Fruit fly (Drosophila melanogaster) whole organism, embryonic: ENCODE results near the gene Pph13.

Experiments
- Atf-2 ChIP-seq: fragments of 200-800 bp; sonication (Bioruptor generic); optimal IDR thresholded peaks from 2 replicates; lab custom pipeline; 2016; ENCODE audit warnings: missing biosample characterization, missing genetic modification characterization
- Blimp-1 ChIP-seq: fragments of 200-800 bp; sonication (Bioruptor generic); optimal IDR thresholded peaks from 3 replicates; lab custom pipeline; 2018; ENCODE audit warnings: missing biosample characterization, missing genetic modification characterization, mild to moderate bottlenecking, moderate library complexity, missing genetic modification reagents
- CG10147 ChIP-seq: fragments of 200-800 bp; sonication (Bioruptor generic); optimal IDR thresholded peaks from 2 replicates; lab custom pipeline; 2019; ENCODE audit warnings: missing biosample characterization, mild to moderate bottlenecking, missing genetic modification characterization, moderate library complexity
- CG10267 ChIP-seq: fragments of 200-800 bp; sonication (Bioruptor generic); optimal IDR thresholded peaks from 2 replicates; lab custom pipeline; 2018; ENCODE audit warnings: missing biosample characterization, mild to moderate bottlenecking, missing genetic modification characterization, moderate library complexity
- CG11085 ChIP-seq: fragments of 200-800 bp; sonication (Bioruptor generic); IDR thresholded peaks from 2 replicates; pipeline ENCODE4 v1.3.6; 2022; ENCODE audit warnings: missing biosample characterization, missing genetic modification characterization
- CG11504 ChIP-seq: fragments of 200-800 bp; sonication (Bioruptor generic); optimal IDR thresholded peaks from 3 replicates; lab custom pipeline; 2019; ENCODE audit warnings: missing biosample characterization, mild to moderate bottlenecking, missing genetic modification characterization, moderate library complexity
- CG11723 ChIP-seq: fragments of 200-800 bp; sonication (Bioruptor generic); optimal IDR thresholded peaks from 2 replicates; lab custom pipeline; 2017; ENCODE audit warnings: missing biosample characterization, mild to moderate bottlenecking, missing genetic modification characterization
- CG12236 ChIP-seq: fragments of 200-800 bp; sonication (Bioruptor generic); optimal IDR thresholded peaks from 2 replicates; lab custom pipeline; 2016; ENCODE audit warnings: missing biosample characterization, missing genetic modification characterization
- CG12299 ChIP-seq: fragments of 200-800 bp; sonication (Bioruptor generic); optimal IDR thresholded peaks from 2 replicates; lab custom pipeline; 2018; ENCODE audit warnings: missing biosample characterization, mild to moderate bottlenecking, missing genetic modification characterization
- CG12942 ChIP-seq: fragments of 200-800 bp; sonication (Bioruptor generic); optimal IDR thresholded peaks from 3 replicates; lab custom pipeline; 2016; ENCODE audit warnings: missing biosample characterization, missing genetic modification characterization
- CG15011 ChIP-seq: fragments of 200-800 bp; sonication (Bioruptor generic); optimal IDR thresholded peaks from 3 replicates; lab custom pipeline; 2018; ENCODE audit warnings: missing biosample characterization, mild to moderate bottlenecking, missing genetic modification characterization
- CG17802 ChIP-seq: fragments of 200-800 bp; sonication (Bioruptor generic); optimal IDR thresholded peaks from 2 replicates; lab custom pipeline; 2018; ENCODE audit warnings: missing biosample characterization, mild to moderate bottlenecking, missing genetic modification characterization, moderate library complexity
- CG2199 ChIP-seq: fragments of 200-800 bp; sonication (Bioruptor generic); IDR thresholded peaks from 3 replicates; pipeline ENCODE4 v1.3.6; 2022; ENCODE audit warnings: missing biosample characterization, missing genetic modification characterization
- CG5245 ChIP-seq: fragments of 200-800 bp; sonication (Bioruptor generic); optimal IDR thresholded peaks from 3 replicates; lab custom pipeline; 2016; ENCODE audit warnings: missing biosample characterization, missing genetic modification characterization
- CG7556 ChIP-seq: fragments of 200-800 bp; sonication (Bioruptor generic); optimal IDR thresholded peaks from 2 replicates; lab custom pipeline; 2017; ENCODE audit warnings: missing biosample characterization, mild to moderate bottlenecking, missing genetic modification characterization
- CG8281 ChIP-seq: fragments of 200-800 bp; sonication (Bioruptor generic); optimal IDR thresholded peaks from 2 replicates; lab custom pipeline; 2018; ENCODE audit warnings: missing biosample characterization, mild to moderate bottlenecking, missing genetic modification characterization, moderate library complexity
- CG8765 ChIP-seq: fragments of 200-800 bp; sonication (Bioruptor generic); IDR thresholded peaks from 2 replicates; pipeline ENCODE4 v1.3.6; 2022; ENCODE audit warnings: missing biosample characterization, missing genetic modification characterization
- CG9727 ChIP-seq: fragments of 200-800 bp; sonication (Bioruptor generic); optimal IDR thresholded peaks from 3 replicates; lab custom pipeline; 2017; ENCODE audit warnings: missing biosample characterization, mild to moderate bottlenecking, missing genetic modification characterization
- Dref ChIP-seq: fragments of 200-800 bp; sonication (Bioruptor generic); IDR thresholded peaks from 2 replicates; pipeline ENCODE4 v1.3.6; 2022; ENCODE audit warnings: missing biosample characterization, missing genetic modification characterization
- Eip74EF ChIP-seq, 2 experiments: fragments of 200-800 bp in 1 of 2; fragments of >200 bp in 1 of 2; sonication (Bioruptor generic) in 1 of 2; optimal IDR thresholded peaks; 2 replicates each; lab custom pipeline; 2017 to 2019; ENCODE audit warnings: missing biosample characterization in 2 of 2, missing genetic modification characterization in 2 of 2, mild to moderate bottlenecking in 1 of 2, moderate library complexity in 1 of 2
- Hand ChIP-seq: fragments of 200-800 bp; sonication (Bioruptor generic); optimal IDR thresholded peaks from 2 replicates; lab custom pipeline; 2017; ENCODE audit warnings: mild to moderate bottlenecking, missing biosample characterization, missing genetic modification reagents, missing genetic modification characterization
- Hr78 ChIP-seq, 2 experiments: fragments of 200-800 bp in 1 of 2; fragments of >200 bp in 1 of 2; sonication (Bioruptor generic) in 1 of 2; optimal IDR thresholded peaks; 2 replicates each; lab custom pipeline; 2017 to 2019; ENCODE audit warnings: missing biosample characterization in 2 of 2, missing genetic modification characterization in 2 of 2, mild to moderate bottlenecking in 1 of 2, moderate library complexity in 1 of 2
- Hsf ChIP-seq: fragments of 200-800 bp; sonication (Bioruptor generic); optimal IDR thresholded peaks from 3 replicates; lab custom pipeline; 2016; ENCODE audit warnings: missing biosample characterization, missing genetic modification characterization
- Kr ChIP-seq: fragments of 200-800 bp; sonication (Bioruptor generic); optimal IDR thresholded peaks from 2 replicates; lab custom pipeline; 2017; ENCODE audit warnings: missing biosample characterization, mild to moderate bottlenecking, missing genetic modification characterization
- Nf-YB ChIP-seq: fragments of 200-800 bp; sonication (Bioruptor generic); optimal IDR thresholded peaks from 3 replicates; lab custom pipeline; 2019; ENCODE audit warnings: missing biosample characterization, mild to moderate bottlenecking, missing genetic modification characterization, moderate library complexity
- Sry-β ChIP-seq: fragments of 200-800 bp; sonication (Bioruptor generic); optimal IDR thresholded peaks from 2 replicates; lab custom pipeline; 2018; ENCODE audit warnings: missing biosample characterization, mild to moderate bottlenecking, missing genetic modification characterization, moderate library complexity
- Stat92E ChIP-seq, 3 experiments: fragments of >200 bp in 2 of 3; fragments of 200-800 bp in 1 of 3; sonication (Bioruptor generic) in 1 of 3; optimal IDR thresholded peaks; 2 replicates each; lab custom pipeline; 2017 to 2019; ENCODE audit warnings: missing biosample characterization in 3 of 3, missing genetic modification characterization in 3 of 3, mild to moderate bottlenecking in 1 of 3, moderate library complexity in 1 of 3
- ab ChIP-seq: fragments of 200-800 bp; sonication (Bioruptor generic); optimal IDR thresholded peaks from 2 replicates; lab custom pipeline; 2016; ENCODE audit warnings: missing biosample characterization, missing genetic modification characterization
- bab2 ChIP-seq: fragments of 200-800 bp; sonication (Bioruptor generic); optimal IDR thresholded peaks from 2 replicates; lab custom pipeline; 2016; ENCODE audit warnings: missing biosample characterization, missing genetic modification characterization
- croc ChIP-seq: fragments of 200-800 bp; sonication (Bioruptor generic); conservative IDR thresholded peaks from 3 replicates; pipeline ENCODE4 v1.3.6; 2022; ENCODE audit warnings: missing biosample characterization, missing genetic modification characterization
- fd102C ChIP-seq: fragments of 200-800 bp; sonication (Bioruptor generic); optimal IDR thresholded peaks from 2 replicates; lab custom pipeline; 2018; ENCODE audit warnings: missing biosample characterization, mild to moderate bottlenecking, missing genetic modification characterization, moderate library complexity
- fd64A ChIP-seq: fragments of 200-800 bp; sonication (Bioruptor generic); optimal IDR thresholded peaks from 3 replicates; lab custom pipeline; 2018; ENCODE audit warnings: missing biosample characterization, mild to moderate bottlenecking, missing genetic modification characterization
- gce ChIP-seq: fragments of 200-800 bp; sonication (Bioruptor generic); IDR thresholded peaks from 3 replicates; pipeline ENCODE4 v1.3.6; 2022; ENCODE audit warnings: missing biosample characterization, missing genetic modification characterization
- gcm2 ChIP-seq: fragments of 200-800 bp; sonication (Bioruptor generic); optimal IDR thresholded peaks from 2 replicates; lab custom pipeline; 2016; ENCODE audit warnings: missing biosample characterization, missing genetic modification characterization
- gro ChIP-seq: fragments of 200-800 bp; sonication (Bioruptor generic); optimal IDR thresholded peaks from 2 replicates; lab custom pipeline; 2016; ENCODE audit warnings: missing biosample characterization, missing genetic modification characterization
- jumu ChIP-seq: fragments of 200-800 bp; sonication (Bioruptor generic); optimal IDR thresholded peaks from 3 replicates; lab custom pipeline; 2016; ENCODE audit warnings: missing biosample characterization, missing genetic modification characterization
- pfk ChIP-seq: fragments of 200-800 bp; sonication (Bioruptor generic); optimal IDR thresholded peaks from 2 replicates; lab custom pipeline; 2018; ENCODE audit warnings: missing biosample characterization, mild to moderate bottlenecking, missing genetic modification characterization, moderate library complexity
- pum ChIP-seq: fragments of 200-800 bp; sonication (Bioruptor generic); optimal IDR thresholded peaks from 2 replicates; lab custom pipeline; 2016; ENCODE audit warnings: missing biosample characterization, missing genetic modification characterization
- pzg ChIP-seq: fragments of 200-800 bp; sonication (Bioruptor generic); optimal IDR thresholded peaks from 3 replicates; lab custom pipeline; 2018; ENCODE audit warnings: missing biosample characterization, mild to moderate bottlenecking, missing genetic modification characterization, moderate library complexity
- ranshi ChIP-seq: fragments of 200-800 bp; sonication (Bioruptor generic); IDR thresholded peaks from 2 replicates; pipeline ENCODE4 v1.3.6; 2022; ENCODE audit warnings: missing biosample characterization, missing genetic modification characterization
- repo ChIP-seq: fragments of 200-800 bp; sonication (Bioruptor generic); optimal IDR thresholded peaks from 2 replicates; lab custom pipeline; 2016; ENCODE audit warnings: missing biosample characterization, missing genetic modification characterization
- row ChIP-seq: fragments of 200-800 bp; sonication (Bioruptor generic); IDR thresholded peaks from 3 replicates; pipeline ENCODE4 v1.3.6; 2022; ENCODE audit warnings: missing biosample characterization, missing genetic modification characterization
- sens-2 ChIP-seq: fragments of 200-800 bp; sonication (Bioruptor generic); IDR thresholded peaks from 2 replicates; pipeline ENCODE4 v1.3.6; 2022; ENCODE audit warnings: missing biosample characterization, missing genetic modification characterization
- seq ChIP-seq: fragments of 200-800 bp; sonication (Bioruptor generic); IDR thresholded peaks from 2 replicates; pipeline ENCODE4 v1.3.6; 2022; ENCODE audit warnings: missing biosample characterization, missing genetic modification characterization
- sisA ChIP-seq: fragments of 200-800 bp; sonication (Bioruptor generic); IDR thresholded peaks from 2 replicates; pipeline ENCODE4 v1.3.6; 2022; ENCODE audit warnings: missing biosample characterization, missing genetic modification characterization
- slou ChIP-seq: fragments of 200-800 bp; sonication (Bioruptor generic); optimal IDR thresholded peaks from 3 replicates; lab custom pipeline; 2016; ENCODE audit warnings: missing biosample characterization, missing genetic modification characterization
- tgo ChIP-seq: fragments of 200-800 bp; sonication (Bioruptor generic); IDR thresholded peaks from 3 replicates; pipeline ENCODE4 v1.3.6; 2022; ENCODE audit warnings: missing biosample characterization, missing genetic modification characterization
- tll ChIP-seq, 2 experiments: fragments of 200-800 bp in 1 of 2; fragments of >200 bp in 1 of 2; sonication (Bioruptor generic) in 1 of 2; optimal IDR thresholded peaks; 2 replicates each; lab custom pipeline; 2017 to 2019; ENCODE audit warnings: missing biosample characterization in 2 of 2, missing genetic modification characterization in 2 of 2, mild to moderate bottlenecking in 1 of 2, moderate library complexity in 1 of 2
- vvl ChIP-seq: fragments of 200-800 bp; sonication (Bioruptor generic); IDR thresholded peaks from 2 replicates; pipeline ENCODE4 v1.3.6; 2022; ENCODE audit warnings: missing biosample characterization, missing genetic modification characterization
- wor ChIP-seq: fragments of 200-800 bp; sonication (Bioruptor generic); IDR thresholded peaks from 2 replicates; pipeline ENCODE4 v1.3.6; 2022; ENCODE audit warnings: missing biosample characterization, missing genetic modification characterization
- zfh2 ChIP-seq: fragments of 200-800 bp; sonication (Bioruptor generic); optimal IDR thresholded peaks from 2 replicates; lab custom pipeline; 2016; ENCODE audit warnings: missing biosample characterization, missing genetic modification characterization

Gene Pph13

DNA sequence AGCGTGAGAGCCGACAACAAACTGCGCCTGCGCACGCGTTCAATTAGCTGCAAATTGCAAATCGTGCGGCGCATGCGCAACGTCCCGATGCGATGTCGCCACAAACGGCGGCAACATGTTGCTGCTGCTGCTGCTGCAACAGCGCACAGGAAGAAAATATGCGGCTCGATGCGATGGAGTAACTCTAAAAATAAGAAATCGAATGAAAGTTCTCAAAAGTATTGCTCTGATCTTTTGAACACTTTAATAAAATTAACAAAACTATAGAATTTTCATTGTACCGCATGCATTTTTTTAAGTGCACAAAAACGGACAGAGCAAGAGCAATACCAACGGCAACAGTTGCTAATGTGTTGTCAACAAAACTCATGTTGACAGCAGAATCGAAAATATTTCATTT is 28.9 kb downstream of the Pph13 start (continued):
- TF ChIP-seq CG17802, result no peak
- TF ChIP-seq Stat92E (GFP tag; optimal IDR thresholded peaks at IDR 0.05; lab: Kevin White, UChicago), result no peak
- no peak for TF ChIP-seq Sry-β (GFP tag; lab: Kevin White, UChicago)
- TF ChIP-seq CG2199 (GFP tag; lab: Robert Waterston, UW), result no peak
- TF ChIP-seq jumu, result no peak
- TF ChIP-seq CG10147 (GFP tag; lab: Kevin White, UChicago), result no peak
- peak; percentile 76 for TF ChIP-seq sens-2 (GFP tag; lab: Robert Waterston, UW)
- peak; percentile 31; the same call in 1 of the 3 replicates for TF ChIP-seq croc
- peak; percentile 47 for TF ChIP-seq CG9727 (GFP tag; lab: Kevin White, UChicago)
- no peak for TF ChIP-seq seq
- TF ChIP-seq Eip74EF (GFP tag; optimal IDR thresholded peaks at IDR 0.05; lab: Kevin White, UChicago), result no peak
- peak; percentile 11 for TF ChIP-seq Atf-2 (GFP tag; lab: Kevin White, UChicago)
- TF ChIP-seq pfk (GFP tag; lab: Kevin White, UChicago), result no peak
- no peak for TF ChIP-seq Dref (GFP tag; lab: Robert Waterston, UW)
- no peak for TF ChIP-seq gce (GFP tag; lab: Robert Waterston, UW)
- TF ChIP-seq ab, result no peak
- peak; percentile 21 for TF ChIP-seq pum (GFP tag; lab: Kevin White, UChicago)
- TF ChIP-seq Kr (GFP tag; lab: Kevin White, UChicago), result no peak
- TF ChIP-seq wor (GFP tag; lab: Robert Waterston, UW), result no peak; the same call in 1 of the 2 replicates
- no peak for TF ChIP-seq CG7556 (GFP tag; lab: Kevin White, UChicago)
- TF ChIP-seq gcm2, result no peak
- no peak for TF ChIP-seq gro
- TF ChIP-seq row (GFP tag; lab: Robert Waterston, UW), result peak; percentile 57; the same call in 2 of the 3 replicates
- TF ChIP-seq tll (GFP tag; optimal IDR thresholded peaks at IDR 0.05; lab: Kevin White, UChicago), result no peak
- TF ChIP-seq slou (GFP tag; lab: Kevin White, UChicago), result no peak
- TF ChIP-seq CG11085, result no peak
- TF ChIP-seq CG8281 (tag; lab: Kevin White, UChicago), result no peak
- no peak for TF ChIP-seq fd64A (GFP tag; lab: Kevin White, UChicago)
- TF ChIP-seq CG10267, result peak; percentile 52
- peak; percentile 67; the same call in 1 of the 2 replicates for TF ChIP-seq CG8765 (GFP tag; lab: Robert Waterston, UW)
- TF ChIP-seq CG15011 (GFP tag; lab: Kevin White, UChicago), result no peak
- peak; percentile 22 for TF ChIP-seq fd102C (GFP tag; lab: Kevin White, UChicago)
- TF ChIP-seq zfh2 (GFP tag; lab: Kevin White, UChicago), result no peak
- no peak for TF ChIP-seq pzg (GFP tag; lab: Kevin White, UChicago)
- peak; percentile 27; the same call in 1 of the 2 replicates for TF ChIP-seq vvl (GFP tag; lab: Robert Waterston, UW)
- TF ChIP-seq CG11723 (GFP tag; lab: Kevin White, UChicago), result no peak
- peak; percentile 89 for TF ChIP-seq CG11504 (tag; lab: Kevin White, UChicago)
- TF ChIP-seq Nf-YB (GFP tag; lab: Kevin White, UChicago), result no peak
- no peak for TF ChIP-seq CG5245 (GFP tag; lab: Kevin White, UChicago)
- peak; percentile 42 for TF ChIP-seq Hsf (GFP tag; lab: Kevin White, UChicago)
- TF ChIP-seq Hr78 (GFP tag; optimal IDR thresholded peaks at IDR 0.05; lab: Kevin White, UChicago), result no peak
- TF ChIP-seq repo (GFP tag; lab: Kevin White, UChicago), result no peak
- TF ChIP-seq bab2 (GFP tag; lab: Kevin White, UChicago), result no peak
- TF ChIP-seq CG12236 (GFP tag; lab: Kevin White, UChicago), result peak; percentile 11
- no peak for TF ChIP-seq Blimp-1
- TF ChIP-seq Hand (GFP tag; lab: Kevin White, UChicago), result no peak
- TF ChIP-seq CG12299, result no peak
- TF ChIP-seq tgo, result no peak
- TF ChIP-seq sisA (GFP tag; lab: Robert Waterston, UW), result peak; percentile 51
- no peak for TF ChIP-seq ranshi (GFP tag; lab: Robert Waterston, UW)
- no peak for TF ChIP-seq CG12942 (GFP tag; lab: Kevin White, UChicago)
